Worm (Caenorhabditis elegans) whole organism, L4 larva: ENCODE measurements around the gene vha-15.

Source experiments
- F37D6.2 ChIP-seq: sonication (generic microtip); optimal IDR thresholded peaks from 2 replicates; lab custom pipeline; 2016; ENCODE audit warnings: mild to moderate bottlenecking, missing genetic modification characterization, missing compliant biosample characterization
- T26A8.4 ChIP-seq: fragments of 200-800 bp; sonication (Bioruptor generic); IDR thresholded peaks from 2 replicates; pipeline ENCODE4 v1.3.6; 2022; ENCODE audit warnings: missing genetic modification characterization, missing compliant biosample characterization
- Y5F2A.4 ChIP-seq: fragments of 200-800 bp; sonication (Bioruptor generic); optimal IDR thresholded peaks from 2 replicates; lab custom pipeline; 2018; ENCODE audit warnings: mild to moderate bottlenecking, missing genetic modification characterization, missing compliant biosample characterization
- ZK337.2 ChIP-seq: fragments of 200-800 bp; sonication (Bioruptor generic); IDR thresholded peaks from 2 replicates; pipeline ENCODE4 v1.3.6; 2022; ENCODE audit warnings: missing genetic modification reagents, missing genetic modification characterization, missing compliant biosample characterization
- arid-1 ChIP-seq: fragments of 200-800 bp; sonication (Bioruptor generic); conservative IDR thresholded peaks from 2 replicates; pipeline ENCODE4 v1.3.6; 2022; ENCODE audit warnings: missing genetic modification reagents, missing genetic modification characterization, missing compliant biosample characterization
- ceh-20 ChIP-seq: fragments of 200-800 bp; sonication (Bioruptor generic); IDR thresholded peaks from 2 replicates; pipeline ENCODE4 v1.3.6; 2022; ENCODE audit warnings: missing genetic modification reagents, missing genetic modification characterization, missing compliant biosample characterization
- ceh-82 ChIP-seq: sonication (generic microtip); optimal IDR thresholded peaks from 2 replicates; lab custom pipeline; 2017; ENCODE audit warnings: missing biosample characterization, missing genetic modification characterization
- ces-1 ChIP-seq: fragments of 150-350 bp; sonication (generic microtip); optimal IDR thresholded peaks from 4 replicates; lab custom pipeline; 2014; ENCODE audit warnings: missing biosample characterization, missing genetic modification reagents, missing genetic modification characterization
- cey-2 ChIP-seq: sonication (generic microtip); optimal IDR thresholded peaks from 3 replicates; lab custom pipeline; 2017; ENCODE audit warnings: missing genetic modification characterization, mild to moderate bottlenecking, missing compliant biosample characterization, antibody characterized with exemption, borderline replicate concordance; ENCODE audit not compliant: insufficient read depth
- daf-16 ChIP-seq, 3 experiments: sonication (generic microtip); optimal IDR thresholded peaks; 2 replicates each; lab custom pipeline; 2016 to 2017; ENCODE audit warnings: missing genetic modification characterization in 3 of 3, missing genetic modification reagents in 3 of 3, mild to moderate bottlenecking in 2 of 3, missing compliant biosample characterization in 2 of 3, missing biosample characterization in 1 of 3, moderate library complexity in 1 of 3
- daf-19 ChIP-seq: fragments of 200-800 bp; sonication (Bioruptor generic); conservative IDR thresholded peaks from 2 replicates; pipeline ENCODE4 v1.3.6; 2022; ENCODE audit warnings: missing genetic modification characterization, missing compliant biosample characterization
- duxl-1 ChIP-seq: sonication (generic microtip); optimal IDR thresholded peaks from 2 replicates; lab custom pipeline; 2016; ENCODE audit warnings: mild to moderate bottlenecking, missing genetic modification characterization, moderate library complexity, missing compliant biosample characterization; ENCODE audit not compliant: poor library complexity
- dve-1 ChIP-seq: sonication (generic microtip); optimal IDR thresholded peaks from 2 replicates; lab custom pipeline; 2017; ENCODE audit warnings: antibody characterized with exemption, mild to moderate bottlenecking, missing genetic modification characterization, missing compliant biosample characterization; ENCODE audit not compliant: insufficient read depth
- fkh-10 ChIP-seq: fragments of 150-350 bp; optimal IDR thresholded peaks from 2 replicates; lab custom pipeline; 2014; ENCODE audit warnings: missing biosample characterization, missing genetic modification reagents, missing genetic modification characterization
- fos-1 ChIP-seq: fragments of 150-350 bp; optimal IDR thresholded peaks from 2 replicates; lab custom pipeline; 2014; ENCODE audit warnings: missing biosample characterization, missing genetic modification characterization
- hlh-11 ChIP-seq: fragments of 200-800 bp; sonication (Bioruptor generic); optimal IDR thresholded peaks from 2 replicates; lab custom pipeline; 2018; ENCODE audit warnings: mild to moderate bottlenecking, missing genetic modification characterization, missing compliant biosample characterization
- hlh-30 ChIP-seq: sonication (generic microtip); optimal IDR thresholded peaks from 2 replicates; lab custom pipeline; 2017; ENCODE audit warnings: antibody characterized with exemption, mild to moderate bottlenecking, missing genetic modification characterization, missing compliant biosample characterization; ENCODE audit not compliant: insufficient read depth
- hmg-1.1 ChIP-seq: fragments of 200-800 bp; sonication (Bioruptor generic); IDR thresholded peaks from 2 replicates; pipeline ENCODE4 v1.3.6; 2022; ENCODE audit warnings: missing genetic modification reagents, missing genetic modification characterization, missing compliant biosample characterization
- lin-29 ChIP-seq: fragments of 200-800 bp; sonication (Bioruptor generic); IDR thresholded peaks from 2 replicates; pipeline ENCODE4 v1.3.6; 2022; ENCODE audit warnings: missing genetic modification reagents, missing genetic modification characterization, missing compliant biosample characterization
- lin-39 ChIP-seq: fragments of 150-350 bp; optimal IDR thresholded peaks from 2 replicates; lab custom pipeline; 2014; ENCODE audit warnings: missing biosample characterization, missing genetic modification reagents, missing genetic modification characterization
- lir-3 ChIP-seq: sonication (generic microtip); optimal IDR thresholded peaks from 2 replicates; lab custom pipeline; 2016; ENCODE audit warnings: mild to moderate bottlenecking, missing genetic modification characterization, missing compliant biosample characterization
- madf-9 ChIP-seq: fragments of 200-800 bp; sonication (Bioruptor generic); conservative IDR thresholded peaks from 2 replicates; pipeline ENCODE4 v1.3.6; 2022; ENCODE audit warnings: missing genetic modification reagents, missing genetic modification characterization, missing compliant biosample characterization
- mdl-1 ChIP-seq, 2 experiments: fragments of 150-350 bp in 1 of 2; sonication (generic microtip) in 1 of 2; optimal IDR thresholded peaks; 2 replicates each; lab custom pipeline; 2014 to 2017; ENCODE audit warnings: missing biosample characterization in 2 of 2, missing genetic modification characterization in 2 of 2
- mes-2 ChIP-seq: sonication (generic microtip); optimal IDR thresholded peaks from 2 replicates; lab custom pipeline; 2016; ENCODE audit warnings: missing genotype, mild to moderate bottlenecking, missing genetic modification characterization, missing compliant biosample characterization; ENCODE audit not compliant: poor library complexity, severe bottlenecking
- mxl-2 ChIP-seq: fragments of 200-800 bp; sonication (Bioruptor generic); conservative IDR thresholded peaks from 2 replicates; pipeline ENCODE4 v1.3.6; 2022; ENCODE audit warnings: missing genetic modification reagents, missing genetic modification characterization, missing compliant biosample characterization
- mxl-3 ChIP-seq: fragments of 200-800 bp; sonication (Bioruptor generic); optimal IDR thresholded peaks from 2 replicates; lab custom pipeline; 2018; ENCODE audit warnings: mild to moderate bottlenecking, missing genetic modification characterization, missing compliant biosample characterization
- nhr-102 ChIP-seq: sonication (generic microtip); optimal IDR thresholded peaks from 2 replicates; lab custom pipeline; 2016; ENCODE audit warnings: mild to moderate bottlenecking, missing genetic modification characterization, moderate library complexity, missing compliant biosample characterization
- nhr-111 ChIP-seq: fragments of 200-800 bp; sonication (Bioruptor generic); optimal IDR thresholded peaks from 2 replicates; lab custom pipeline; 2018; ENCODE audit warnings: mild to moderate bottlenecking, missing genetic modification characterization, missing compliant biosample characterization
- nhr-25 ChIP-seq: sonication (generic microtip); optimal IDR thresholded peaks from 2 replicates; lab custom pipeline; 2017; ENCODE audit warnings: missing genetic modification characterization, mild to moderate bottlenecking, missing compliant biosample characterization, antibody characterized with exemption, moderate library complexity, borderline replicate concordance; ENCODE audit not compliant: insufficient read depth
- nhr-28 ChIP-seq: fragments of 150-350 bp; optimal IDR thresholded peaks from 2 replicates; lab custom pipeline; 2014; ENCODE audit warnings: missing biosample characterization, missing genetic modification characterization
- nhr-41 ChIP-seq: fragments of 200-800 bp; sonication (Bioruptor generic); IDR thresholded peaks from 2 replicates; pipeline ENCODE4 v1.3.6; 2022; ENCODE audit warnings: missing genetic modification reagents, missing genetic modification characterization, missing compliant biosample characterization
- php-3 ChIP-seq: fragments of 200-800 bp; sonication (Bioruptor generic); IDR thresholded peaks from 2 replicates; pipeline ENCODE4 v1.3.6; 2022; ENCODE audit warnings: missing genetic modification reagents, missing genetic modification characterization, missing compliant biosample characterization
- saeg-2 ChIP-seq: fragments of 200-800 bp; sonication (Bioruptor generic); IDR thresholded peaks from 2 replicates; pipeline ENCODE4 v1.3.6; 2022; ENCODE audit warnings: missing genetic modification reagents, missing genetic modification characterization, missing compliant biosample characterization
- set-16 ChIP-seq: fragments of 200-800 bp; sonication (Bioruptor generic); IDR thresholded peaks from 2 replicates; pipeline ENCODE4 v1.3.6; 2022; ENCODE audit warnings: missing genetic modification reagents, missing genetic modification characterization, missing compliant biosample characterization
- zag-1 ChIP-seq: fragments of 150-350 bp; optimal IDR thresholded peaks from 2 replicates; lab custom pipeline; 2014; ENCODE audit warnings: missing biosample characterization, missing genetic modification characterization
- zfp-2 ChIP-seq: sonication (generic microtip); optimal IDR thresholded peaks from 2 replicates; lab custom pipeline; 2016; ENCODE audit warnings: mild to moderate bottlenecking, missing genetic modification characterization, missing compliant biosample characterization
- zip-11 ChIP-seq: fragments of 200-800 bp; sonication (Bioruptor generic); IDR thresholded peaks from 2 replicates; pipeline ENCODE4 v1.3.6; 2022; ENCODE audit warnings: missing genetic modification characterization, missing compliant biosample characterization
- zip-2 ChIP-seq: fragments of 150-350 bp; optimal IDR thresholded peaks from 2 replicates; lab custom pipeline; 2014; ENCODE audit warnings: missing biosample characterization, missing genetic modification characterization
- ztf-11 ChIP-seq: fragments of 150-350 bp; optimal IDR thresholded peaks from 2 replicates; lab custom pipeline; 2014; ENCODE audit warnings: missing biosample characterization, missing genetic modification characterization

Gene vha-15

DNA sequence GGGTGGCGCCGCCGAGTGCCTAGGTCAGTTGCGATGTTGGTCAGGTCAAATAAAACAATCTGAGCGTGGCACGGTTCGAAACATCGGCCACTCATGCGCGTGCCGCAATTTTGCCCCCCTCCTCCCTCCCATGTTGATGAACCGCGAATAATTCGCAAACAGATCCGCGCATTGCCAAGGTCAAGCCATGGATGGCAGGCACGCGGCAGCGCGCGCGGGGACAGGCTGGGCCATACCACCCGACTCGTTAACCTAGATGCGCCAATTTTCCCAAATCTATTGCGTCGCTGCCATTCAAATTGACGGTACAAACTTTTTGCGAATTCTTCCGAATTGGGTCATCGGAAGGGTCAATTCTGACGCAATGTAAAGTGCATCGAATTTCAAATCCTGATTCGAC, 21.0 kb upstream of the vha-15 start (continued):
- peak; percentile 24; the same call in 1 of the 2 replicates for TF ChIP-seq lin-29
- TF ChIP-seq ZK337.2 (GFP tag; lab: Robert Waterston, UW): no peak
- TF ChIP-seq mxl-3 (GFP tag; lab: Kevin White, UChicago): peak; percentile 69
- TF ChIP-seq nhr-111: no peak
- TF ChIP-seq hlh-30 (tag; lab: Kevin White, UChicago): peak; percentile 19
- no peak for TF ChIP-seq hmg-1.1
- TF ChIP-seq set-16 (GFP tag; lab: Robert Waterston, UW): peak; percentile 84
- no peak for TF ChIP-seq cey-2 (tag; lab: Kevin White, UChicago)
- peak in 1 of 2 experiments; percentile 18 for TF ChIP-seq mdl-1 (tag; optimal IDR thresholded peaks at IDR 0.05; lab: Kevin White, UChicago)
- no peak for TF ChIP-seq lir-3 (tag; lab: Kevin White, UChicago)
- TF ChIP-seq madf-9 (GFP tag; lab: Robert Waterston, UW): no peak
- no peak for TF ChIP-seq zag-1
- TF ChIP-seq mes-2 (tag; lab: Kevin White, UChicago): peak; percentile 6
- TF ChIP-seq daf-16 (GFP tag; optimal IDR thresholded peaks at IDR 0.05; lab: Kevin White, UChicago): no peak
- no peak for TF ChIP-seq daf-16 (tag; optimal IDR thresholded peaks at IDR 0.05; lab: Kevin White, UChicago)

ce11 chrX:2219006-2219405, 18.7 kb upstream of the vha-15 start:
- no peak for TF ChIP-seq fkh-10 (GFP tag; lab: Kevin White, UChicago)
- TF ChIP-seq lin-39 (tag; lab: Kevin White, UChicago): no peak
- no peak for TF ChIP-seq arid-1 (GFP tag; lab: Robert Waterston, UW)
- TF ChIP-seq ceh-82 (tag; lab: Kevin White, UChicago): no peak
- TF ChIP-seq hlh-30 (tag; lab: Kevin White, UChicago): peak; percentile 6
- no peak for TF ChIP-seq dve-1
- TF ChIP-seq duxl-1: peak; percentile 68
- no peak for TF ChIP-seq mxl-2 (GFP tag; lab: Robert Waterston, UW)
- TF ChIP-seq mdl-1 (tag; optimal IDR thresholded peaks at IDR 0.05; lab: Kevin White, UChicago): peak in 1 of 2 experiments; percentile 34
- no peak for TF ChIP-seq Y5F2A.4
- no peak for TF ChIP-seq php-3 (GFP tag; lab: Robert Waterston, UW)
- no peak for TF ChIP-seq nhr-25
- TF ChIP-seq nhr-102 (tag; lab: Kevin White, UChicago): no peak
- no peak for TF ChIP-seq zip-11 (GFP tag; lab: Robert Waterston, UW)
- no peak for TF ChIP-seq nhr-41 (GFP tag; lab: Robert Waterston, UW)
- no peak for TF ChIP-seq T26A8.4
- no peak for TF ChIP-seq zip-2
- peak; percentile 40 for TF ChIP-seq nhr-28 (tag; lab: Kevin White, UChicago)
- TF ChIP-seq F37D6.2 (tag; lab: Kevin White, UChicago): no peak
- TF ChIP-seq mxl-3 (GFP tag; lab: Kevin White, UChicago): peak; percentile 14
- TF ChIP-seq hlh-11: peak; percentile 41
- no peak for TF ChIP-seq saeg-2
- no peak for TF ChIP-seq ceh-20
- no peak for TF ChIP-seq hmg-1.1
- no peak for TF ChIP-seq fos-1 (tag; lab: Kevin White, UChicago)
- no peak for TF ChIP-seq ces-1 (GFP tag; lab: Kevin White, UChicago)
- TF ChIP-seq zfp-2 (tag; lab: Kevin White, UChicago): no peak
- TF ChIP-seq ztf-11 (tag; lab: Kevin White, UChicago): no peak
- no peak for TF ChIP-seq daf-19
- TF ChIP-seq daf-16 (GFP tag; optimal IDR thresholded peaks at IDR 0.05; lab: Kevin White, UChicago): no peak
- TF ChIP-seq daf-16 (tag; optimal IDR thresholded peaks at IDR 0.05; lab: Kevin White, UChicago): no peak
